Worm (Caenorhabditis elegans) whole organism, late embryonic: ENCODE measurements around the gene anmt-2.

Experiments used
- ama-1 ChIP-seq: fragments of 150-350 bp; optimal IDR thresholded peaks from 2 replicates; lab custom pipeline; 2014
- ceh-31 ChIP-seq: sonication (generic microtip); optimal IDR thresholded peaks from 2 replicates; lab custom pipeline; 2016; ENCODE audit warnings: missing genetic modification characterization, missing compliant biosample characterization
- ceh-9 ChIP-seq: sonication (generic microtip); optimal IDR thresholded peaks from 2 replicates; lab custom pipeline; 2016; ENCODE audit warnings: mild to moderate bottlenecking, missing genetic modification characterization, inconsistent platforms, missing compliant biosample characterization
- ref-2 ChIP-seq: sonication (generic microtip); optimal IDR thresholded peaks from 2 replicates; lab custom pipeline; 2016; ENCODE audit warnings: missing genetic modification characterization, missing compliant biosample characterization
- sox-4 ChIP-seq: sonication (generic microtip); optimal IDR thresholded peaks from 2 replicates; lab custom pipeline; 2017; ENCODE audit warnings: mild to moderate bottlenecking, missing genetic modification characterization, inconsistent platforms, missing compliant biosample characterization

- TF ChIP-seq ama-1 (no peak), ceh-9 (tag; lab: Kevin White, UChicago) (no peak), sox-4 (no peak), ref-2 (tag; lab: Kevin White, UChicago) (no peak), ceh-31 (tag; lab: Kevin White, UChicago) (no peak)
Observed at ce11 chrIII:6201325-6201724, 43.8 kb upstream of the anmt-2 start.
